Worm (Caenorhabditis elegans): Measurements from ENCODE around the gene unc-6.
A peak's percentile ranks its signal among the peaks of the same experiment; 100 is the strongest.

Gene unc-6

DNA sequence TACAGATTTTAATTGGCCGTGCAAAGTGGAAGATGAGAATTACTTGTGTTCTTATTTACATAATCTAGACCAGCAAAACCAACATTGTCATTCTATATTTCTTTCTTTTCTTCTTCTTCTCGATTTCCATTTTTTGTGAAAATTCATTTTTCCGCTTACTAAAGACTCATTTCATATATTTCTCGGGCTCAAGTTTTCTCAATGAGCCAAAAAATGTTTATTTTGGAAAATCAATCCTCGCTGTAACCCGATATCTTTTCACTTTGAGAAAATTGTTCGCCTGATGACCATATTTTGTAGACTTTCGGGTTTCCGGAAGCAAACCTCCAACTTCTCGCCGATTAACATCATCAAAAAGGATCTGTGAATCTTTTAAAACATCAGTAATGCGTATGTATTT, 24.5 kb downstream of the unc-6 start, which contains the start of gene nhx-4:
nhx-4 (plus strand) TSS at position 301 of the 400 bp plus-strand sequence.
- TF ChIP-seq W03F9.2 (tag; optimal IDR thresholded peaks at IDR 0.05) (no peak), him-1 (tag; optimal IDR thresholded peaks at IDR 0.05) (no peak), dao-5 (tag; optimal IDR thresholded peaks at IDR 0.05) (no peak)

DNA sequence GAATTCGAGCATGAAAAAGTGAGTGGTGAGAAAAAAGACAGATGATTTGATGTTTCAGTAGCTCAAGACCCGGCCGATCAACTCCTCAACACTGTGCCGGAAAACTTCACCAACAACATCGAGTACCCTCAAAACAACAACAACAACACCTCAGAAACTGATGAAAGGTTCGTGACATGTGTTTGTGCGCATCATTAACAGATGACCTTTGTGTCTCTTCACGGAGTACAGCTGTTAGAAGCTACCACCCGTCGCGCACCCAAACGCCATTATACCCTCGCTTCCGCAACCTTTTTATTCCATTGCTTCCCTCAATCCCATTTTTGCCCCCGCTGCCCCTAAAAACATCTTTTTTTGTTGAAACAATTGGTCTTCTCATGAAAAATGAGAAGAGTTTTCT, 25.8 kb downstream of the unc-6 start:
- no peak for TF ChIP-seq him-1 (tag; optimal IDR thresholded peaks at IDR 0.05)
- no peak for TF ChIP-seq W03F9.2 (tag; optimal IDR thresholded peaks at IDR 0.05)
- TF ChIP-seq dao-5 (tag; optimal IDR thresholded peaks at IDR 0.05): no peak

DNA sequence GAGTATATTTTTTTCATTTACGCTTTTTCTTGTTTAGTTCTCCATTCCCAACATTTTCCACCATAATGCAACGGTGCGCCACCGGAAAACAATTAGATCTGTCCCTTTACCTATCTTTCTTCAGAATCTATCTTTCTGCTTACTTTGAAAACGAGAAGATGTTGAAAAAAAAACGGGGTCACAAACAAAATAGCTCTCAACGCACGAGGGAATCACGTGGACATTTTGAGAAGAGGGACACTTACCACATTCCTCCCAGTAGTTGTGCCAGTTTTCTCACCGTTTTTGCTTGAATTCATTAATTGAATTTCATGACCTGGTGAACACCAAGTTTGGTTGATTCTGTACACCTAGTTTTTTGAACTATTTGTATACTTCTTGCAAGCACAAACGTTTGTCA, 26.7 kb downstream of the unc-6 start:
- TF ChIP-seq dao-5 (tag; optimal IDR thresholded peaks at IDR 0.05) (no peak), W03F9.2 (tag; optimal IDR thresholded peaks at IDR 0.05) (no peak)

DNA sequence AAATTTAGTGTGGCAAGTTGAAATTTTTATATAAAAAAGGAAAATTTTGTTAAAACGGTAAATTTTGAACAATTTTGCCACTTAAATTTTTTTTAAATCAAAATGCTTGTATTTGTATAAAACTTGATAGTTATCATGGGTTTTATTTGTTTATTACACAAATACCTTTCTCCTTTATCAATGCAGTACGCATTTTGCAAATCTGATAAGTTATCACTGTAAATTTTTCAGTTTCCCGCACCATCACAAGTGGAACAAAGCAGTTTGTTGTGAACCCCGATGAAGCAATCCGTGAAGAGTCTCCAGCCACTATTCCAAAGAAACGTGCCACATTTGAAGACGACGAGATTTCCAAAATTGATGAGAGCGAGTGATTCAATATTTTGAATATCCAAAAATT, 30.7 kb downstream of the unc-6 start:
- TF ChIP-seq him-1 (tag; optimal IDR thresholded peaks at IDR 0.05) (no peak), W03F9.2 (tag; optimal IDR thresholded peaks at IDR 0.05) (no peak), dao-5 (tag; optimal IDR thresholded peaks at IDR 0.05) (no peak)

DNA sequence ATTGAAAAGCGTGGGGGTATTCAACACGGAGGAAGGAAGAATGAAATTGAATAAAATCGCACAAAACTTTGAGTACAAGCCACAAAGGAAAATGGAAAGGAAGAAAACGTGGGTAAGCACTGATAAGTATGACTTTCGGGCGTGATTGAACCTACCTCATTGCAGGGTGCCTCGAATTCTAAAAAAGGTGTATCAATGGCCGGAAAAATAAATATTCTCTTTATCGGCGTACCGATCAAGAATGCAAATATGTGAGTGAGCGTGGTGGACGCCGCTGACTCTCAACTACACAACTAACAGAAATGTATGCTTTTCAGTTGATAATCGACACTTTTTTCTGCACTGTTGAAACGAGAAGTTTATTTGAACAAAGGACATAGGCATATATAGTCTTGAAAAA, 35.0 kb downstream of the unc-6 start, which contains the start of gene otpl-3:
otpl-3 (minus strand) TSS at position 304 of the 400 bp plus-strand sequence.
- no peak for TF ChIP-seq W03F9.2 (tag; optimal IDR thresholded peaks at IDR 0.05)
- TF ChIP-seq him-1 (tag; optimal IDR thresholded peaks at IDR 0.05): no peak
- TF ChIP-seq dao-5 (tag; optimal IDR thresholded peaks at IDR 0.05): no peak

DNA sequence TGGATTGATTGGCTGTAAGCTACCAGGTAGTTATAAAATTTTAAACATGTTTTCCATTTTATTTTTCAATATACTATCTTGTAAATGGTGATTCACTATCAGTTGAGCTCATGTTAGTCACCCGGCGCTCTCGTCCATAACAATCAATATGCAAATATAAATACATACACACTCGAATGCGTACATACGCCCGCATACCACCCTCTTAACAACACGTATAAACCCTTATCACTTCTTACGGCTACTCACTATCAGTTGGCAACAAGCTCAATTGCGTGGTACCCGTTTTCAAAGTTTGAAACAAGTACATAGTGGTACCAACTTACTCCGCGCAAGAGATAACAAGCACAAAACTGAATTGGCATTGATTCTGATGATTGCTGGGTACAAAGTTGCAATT, 37.5 kb downstream of the unc-6 start:
- no peak for TF ChIP-seq W03F9.2 (tag; optimal IDR thresholded peaks at IDR 0.05)
- no peak for TF ChIP-seq dao-5 (tag; optimal IDR thresholded peaks at IDR 0.05)
- no peak for TF ChIP-seq him-1 (tag; optimal IDR thresholded peaks at IDR 0.05)

DNA sequence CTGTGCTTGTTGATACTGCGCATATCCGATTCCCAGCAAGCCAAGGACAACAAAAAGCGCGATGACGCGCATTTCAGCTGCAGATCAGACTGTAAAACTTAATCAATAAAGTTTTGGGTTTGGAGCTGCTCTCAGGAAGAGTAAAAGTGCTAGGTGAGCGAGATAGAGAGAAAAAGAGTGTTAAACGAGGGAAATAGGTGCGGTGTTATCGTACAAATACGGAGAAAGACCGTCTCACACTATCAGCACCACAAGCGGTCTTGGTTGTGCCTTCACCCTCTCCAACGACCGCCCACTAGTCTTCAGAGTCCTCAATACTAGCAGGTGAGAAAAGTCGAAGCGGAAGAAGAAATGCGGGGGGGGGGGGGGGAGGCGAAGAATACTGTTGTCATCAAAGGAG, 39.1 kb downstream of the unc-6 start, which contains the start of gene F14B8.5:
F14B8.5 (minus strand) TSS at position 127 of the 400 bp plus-strand sequence.
- TF ChIP-seq him-1 (tag; optimal IDR thresholded peaks at IDR 0.05): no peak

DNA sequence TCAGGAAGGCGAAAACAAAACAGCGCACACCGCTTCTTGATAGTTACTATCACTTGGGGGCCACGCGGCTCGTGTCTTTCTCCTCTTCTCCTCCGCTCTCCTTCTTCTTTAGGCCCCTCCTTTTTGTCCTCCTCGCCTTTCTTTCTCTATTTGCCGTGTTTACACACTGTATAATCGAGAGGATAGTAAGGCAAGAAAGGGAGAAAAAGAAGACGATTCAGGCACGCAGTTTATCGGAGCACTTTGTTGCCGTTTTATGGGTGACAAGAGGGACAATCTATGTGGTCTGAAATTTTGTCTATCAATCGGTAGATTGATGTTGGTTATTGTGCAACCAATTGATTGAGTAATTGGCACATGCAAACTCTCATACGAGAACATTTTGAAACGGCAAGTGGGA, 42.7 kb downstream of the unc-6 start, which contains the start of gene F14B8.6:
F14B8.6 (minus strand) TSS at position 292 of the 400 bp plus-strand sequence.
- no peak for TF ChIP-seq dao-5 (tag; optimal IDR thresholded peaks at IDR 0.05)
- TF ChIP-seq W03F9.2 (tag; optimal IDR thresholded peaks at IDR 0.05): no peak
- TF ChIP-seq him-1 (tag; optimal IDR thresholded peaks at IDR 0.05): no peak

DNA sequence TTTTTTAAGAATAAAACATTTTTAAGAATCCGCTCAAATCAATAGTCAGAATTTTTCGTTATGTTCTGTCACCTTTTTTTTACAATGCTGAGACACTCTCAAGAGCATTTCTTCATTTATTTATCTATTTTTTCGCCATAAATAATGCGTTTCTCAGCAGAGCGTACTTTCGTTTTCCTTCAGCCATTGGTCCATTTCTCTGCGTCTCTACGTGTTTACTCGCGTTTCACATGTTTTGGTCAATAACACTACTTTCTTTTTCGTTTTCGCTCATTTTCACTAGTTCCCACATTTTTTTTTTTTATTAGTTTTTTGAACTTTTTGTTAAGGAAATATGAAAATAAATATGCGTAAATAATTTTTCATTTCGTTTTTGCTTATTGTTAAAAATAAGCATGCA, 45.0 kb downstream of the unc-6 start:
- TF ChIP-seq him-1 (tag; optimal IDR thresholded peaks at IDR 0.05): no peak
- no peak for TF ChIP-seq dao-5 (tag; optimal IDR thresholded peaks at IDR 0.05)
- peak; percentile 35 for TF ChIP-seq W03F9.2 (tag; optimal IDR thresholded peaks at IDR 0.05)

DNA sequence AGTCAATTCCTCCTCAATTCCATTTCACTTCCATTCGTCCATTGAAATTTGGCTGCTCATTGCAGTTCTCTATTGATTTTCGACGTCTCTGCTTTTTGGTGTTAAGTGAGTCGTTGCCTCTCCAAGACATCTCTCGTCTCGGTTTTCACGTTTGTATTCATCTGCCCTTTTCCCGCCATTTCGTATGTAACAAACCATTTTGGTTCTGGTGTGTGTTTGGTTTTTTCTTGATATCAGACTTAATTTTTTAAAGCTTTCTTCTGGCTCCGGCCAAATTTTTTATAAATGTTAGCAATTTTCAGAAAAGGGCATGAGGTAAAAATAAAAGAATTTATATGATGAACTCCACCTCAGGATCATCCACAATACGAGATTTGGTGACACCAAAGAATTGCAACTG, 46.0 kb downstream of the unc-6 start, which contains the start of gene C16E9.2:
C16E9.2 (plus strand) TSS at position 301 of the 400 bp plus-strand sequence.
- TF ChIP-seq him-1 (tag; optimal IDR thresholded peaks at IDR 0.05) (no peak), dao-5 (tag; optimal IDR thresholded peaks at IDR 0.05) (no peak), W03F9.2 (tag; optimal IDR thresholded peaks at IDR 0.05) (no peak)

DNA sequence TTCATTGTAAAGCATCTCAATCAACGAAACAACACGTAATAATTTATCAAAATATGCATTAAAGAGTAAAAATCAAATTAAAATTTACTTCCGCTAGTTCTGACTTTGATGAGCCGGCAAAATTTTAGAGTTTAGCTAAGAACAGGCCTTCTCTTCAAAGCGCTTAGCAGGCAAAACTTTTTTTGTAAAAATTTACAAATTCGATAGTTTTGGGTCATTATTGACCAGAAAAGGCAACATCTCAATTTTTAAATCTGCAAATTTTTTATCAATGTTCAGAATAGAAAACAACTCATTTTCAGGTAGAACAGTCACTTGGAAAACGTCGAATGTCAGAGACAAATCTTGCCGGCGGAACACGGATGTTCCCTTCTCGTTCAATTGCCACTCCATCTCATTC, 48.3 kb downstream of the unc-6 start:
- no peak for TF ChIP-seq W03F9.2 (tag; optimal IDR thresholded peaks at IDR 0.05)
- TF ChIP-seq dao-5 (tag; optimal IDR thresholded peaks at IDR 0.05): no peak
- TF ChIP-seq him-1 (tag; optimal IDR thresholded peaks at IDR 0.05): no peak

DNA sequence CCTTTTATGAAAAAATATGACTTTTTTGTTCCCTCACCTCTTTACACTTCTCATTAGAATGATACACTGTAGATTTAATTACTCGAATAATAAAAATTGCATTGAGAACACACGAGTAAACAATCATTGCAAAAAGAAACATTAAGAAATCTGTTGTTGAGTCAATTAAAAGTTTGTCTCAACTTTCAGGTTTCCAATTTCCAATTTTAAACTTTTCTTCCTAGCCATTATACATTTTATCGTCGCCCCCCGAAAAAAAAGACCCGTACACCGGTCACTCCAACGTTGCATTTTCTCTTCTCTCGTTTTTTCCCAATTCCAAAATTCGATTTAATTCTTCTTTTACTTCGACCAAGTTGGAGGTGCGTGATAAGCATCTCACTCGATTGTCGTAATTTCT, 50.4 kb downstream of the unc-6 start, which contains the start of gene C16E9.1:
C16E9.1 (plus strand) TSS at position 301 of the 400 bp plus-strand sequence.
- TF ChIP-seq W03F9.2 (tag; optimal IDR thresholded peaks at IDR 0.05) (no peak), him-1 (tag; optimal IDR thresholded peaks at IDR 0.05) (no peak), dao-5 (tag; optimal IDR thresholded peaks at IDR 0.05) (no peak)

DNA sequence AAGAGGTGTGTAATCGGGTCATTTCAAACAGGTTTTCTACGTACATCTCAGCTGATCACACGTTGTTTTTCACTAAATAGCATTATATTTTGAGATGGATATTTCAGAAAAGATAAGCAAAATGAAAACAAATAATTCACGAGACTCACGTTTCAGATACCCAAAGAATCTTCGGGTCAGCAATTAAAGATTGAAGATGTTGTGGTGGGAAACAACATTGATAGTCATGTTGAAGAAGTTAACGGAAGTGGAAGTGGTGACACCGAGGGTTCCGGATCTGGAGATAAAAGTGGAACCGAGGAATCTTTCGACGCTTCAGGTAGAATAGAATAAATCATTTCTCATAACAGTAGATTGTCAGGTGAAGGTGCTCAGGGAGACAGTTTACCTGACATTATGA, 51.3 kb downstream of the unc-6 start:
- no peak for TF ChIP-seq him-1 (tag; optimal IDR thresholded peaks at IDR 0.05)
- no peak for TF ChIP-seq dao-5 (tag; optimal IDR thresholded peaks at IDR 0.05)
- TF ChIP-seq W03F9.2 (tag; optimal IDR thresholded peaks at IDR 0.05): no peak

DNA sequence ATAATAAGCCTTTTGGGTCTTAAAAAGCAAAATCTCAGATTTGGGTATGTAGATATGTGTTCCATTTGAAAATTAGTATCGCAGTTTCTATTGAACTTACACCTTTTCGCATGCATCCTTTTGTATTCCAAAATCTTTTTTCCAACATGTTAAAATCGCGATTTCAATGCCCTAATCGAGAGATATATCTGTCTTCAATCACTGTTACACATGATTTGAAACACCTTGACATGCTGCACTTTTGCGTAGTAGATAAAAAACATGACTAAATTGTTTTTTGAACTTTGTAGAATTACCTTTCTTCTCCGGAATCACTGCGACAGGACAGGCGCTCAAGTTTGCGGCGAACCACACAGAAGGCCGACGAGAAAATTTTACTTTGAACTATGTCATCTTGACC, 52.2 kb downstream of the unc-6 start:
- TF ChIP-seq him-1 (tag; optimal IDR thresholded peaks at IDR 0.05) (no peak), dao-5 (tag; optimal IDR thresholded peaks at IDR 0.05) (no peak), W03F9.2 (tag; optimal IDR thresholded peaks at IDR 0.05) (no peak)

All from whole organism, L4/young adult.